Worm (Caenorhabditis elegans) whole organism, mixed stage, embryonic: ENCODE data around the gene F52E4.5.

Experiments used
- blmp-1 ChIP-seq: fragments of 150-350 bp; optimal IDR thresholded peaks from 2 replicates; lab custom pipeline; 2014; ENCODE audit warnings: missing biosample characterization, missing genetic modification characterization
- ceh-39 ChIP-seq: fragments of 150-350 bp; optimal IDR thresholded peaks from 2 replicates; lab custom pipeline; 2014; ENCODE audit warnings: missing biosample characterization, missing genetic modification characterization
- ceh-43 ChIP-seq: fragments of 200-800 bp; sonication (Bioruptor generic); optimal IDR thresholded peaks from 2 replicates; lab custom pipeline; 2018; ENCODE audit warnings: mild to moderate bottlenecking, missing genetic modification characterization, moderate library complexity, missing compliant biosample characterization
- ceh-83 ChIP-seq: fragments of 200-800 bp; sonication (Bioruptor generic); optimal IDR thresholded peaks from 2 replicates; lab custom pipeline; 2018; ENCODE audit warnings: mild to moderate bottlenecking, missing genetic modification characterization, missing compliant biosample characterization
- cnd-1 ChIP-seq: fragments of 200-800 bp; sonication (Bioruptor generic); optimal IDR thresholded peaks from 2 replicates; lab custom pipeline; 2018; ENCODE audit warnings: mild to moderate bottlenecking, missing genetic modification characterization, missing compliant biosample characterization
- drap-1 ChIP-seq: fragments of 200-800 bp; sonication (Bioruptor generic); optimal IDR thresholded peaks from 3 replicates; lab custom pipeline; 2018; ENCODE audit warnings: mild to moderate bottlenecking, missing genetic modification characterization, missing compliant biosample characterization
- elt-1 ChIP-seq: sonication (generic microtip); optimal IDR thresholded peaks from 2 replicates; lab custom pipeline; 2017; ENCODE audit warnings: missing genetic modification characterization, mild to moderate bottlenecking, missing compliant biosample characterization, antibody characterized with exemption, moderate library complexity, borderline replicate concordance; ENCODE audit not compliant: insufficient read depth
- elt-3 ChIP-seq: fragments of 150-350 bp; optimal IDR thresholded peaks from 2 replicates; lab custom pipeline; 2014; ENCODE audit warnings: missing biosample characterization, missing genetic modification characterization
- flh-1 ChIP-seq: fragments of 200-800 bp; sonication (Bioruptor generic); optimal IDR thresholded peaks from 2 replicates; lab custom pipeline; 2018; ENCODE audit warnings: mild to moderate bottlenecking, missing genetic modification characterization, moderate library complexity, missing compliant biosample characterization
- ham-2 ChIP-seq: fragments of 200-800 bp; sonication (Bioruptor generic); optimal IDR thresholded peaks from 2 replicates; lab custom pipeline; 2018; ENCODE audit warnings: mild to moderate bottlenecking, missing genetic modification characterization, missing compliant biosample characterization
- hlh-1 ChIP-seq: fragments of 150-350 bp; optimal IDR thresholded peaks from 2 replicates; lab custom pipeline; 2014; ENCODE audit warnings: missing biosample characterization, missing genetic modification reagents, missing genetic modification characterization
- lin-13 ChIP-seq: fragments of 150-350 bp; optimal IDR thresholded peaks from 2 replicates; lab custom pipeline; 2014; ENCODE audit warnings: missing biosample characterization, missing genetic modification characterization
- lin-32 ChIP-seq: fragments of 200-800 bp; sonication (Bioruptor generic); optimal IDR thresholded peaks from 2 replicates; lab custom pipeline; 2018; ENCODE audit warnings: mild to moderate bottlenecking, missing genetic modification characterization, missing compliant biosample characterization
- lsy-2 ChIP-seq: fragments of 150-350 bp; optimal IDR thresholded peaks from 2 replicates; lab custom pipeline; 2014; ENCODE audit warnings: missing biosample characterization, missing genetic modification characterization
- mab-5 ChIP-seq: fragments of 150-350 bp; optimal IDR thresholded peaks from 2 replicates; lab custom pipeline; 2014; ENCODE audit warnings: missing biosample characterization, missing genetic modification characterization
- mep-1 ChIP-seq: fragments of 150-350 bp; optimal IDR thresholded peaks from 2 replicates; lab custom pipeline; 2017; ENCODE audit warnings: missing biosample characterization, missing genetic modification reagents, missing genetic modification characterization, inconsistent platforms
- mls-2 ChIP-seq: sonication (generic microtip); optimal IDR thresholded peaks from 2 replicates; lab custom pipeline; 2016; ENCODE audit warnings: mild to moderate bottlenecking, missing genetic modification characterization, moderate library complexity, missing compliant biosample characterization
- nhr-12 ChIP-seq: fragments of 150-350 bp; optimal IDR thresholded peaks from 2 replicates; lab custom pipeline; 2014; ENCODE audit warnings: missing biosample characterization, missing genetic modification characterization
- nhr-2 ChIP-seq: fragments of 150-350 bp; optimal IDR thresholded peaks from 2 replicates; lab custom pipeline; 2014; ENCODE audit warnings: missing biosample characterization, missing genetic modification characterization
- nhr-76 ChIP-seq: sonication (generic microtip); optimal IDR thresholded peaks from 2 replicates; lab custom pipeline; 2017; ENCODE audit warnings: missing biosample characterization, missing genetic modification characterization
- pha-4 ChIP-seq: fragments of 150-350 bp; optimal IDR thresholded peaks from 2 replicates; lab custom pipeline; 2018; ENCODE audit warnings: missing biosample characterization, missing genetic modification reagents, missing genetic modification characterization
- sem-2 ChIP-seq: fragments of 200-800 bp; sonication (Bioruptor generic); optimal IDR thresholded peaks from 2 replicates; lab custom pipeline; 2018; ENCODE audit warnings: mild to moderate bottlenecking, missing genetic modification characterization, missing compliant biosample characterization
- sptf-1 ChIP-seq: sonication (generic microtip); optimal IDR thresholded peaks from 2 replicates; lab custom pipeline; 2017; ENCODE audit warnings: mild to moderate bottlenecking, missing genetic modification characterization, moderate library complexity, missing compliant biosample characterization
- unc-120 ChIP-seq: sonication (generic microtip); optimal IDR thresholded peaks from 2 replicates; lab custom pipeline; 2017; ENCODE audit warnings: missing genetic modification characterization, missing compliant biosample characterization; ENCODE audit not compliant: poor library complexity, severe bottlenecking
- unc-62 ChIP-seq: fragments of 150-350 bp; optimal IDR thresholded peaks from 2 replicates; lab custom pipeline; 2014; ENCODE audit warnings: missing biosample characterization, missing genetic modification reagents, missing genetic modification characterization
- zip-8 ChIP-seq: fragments of 150-350 bp; optimal IDR thresholded peaks from 2 replicates; lab custom pipeline; 2014; ENCODE audit warnings: missing biosample characterization, missing genetic modification characterization

The F52E4.5 gene

DNA sequence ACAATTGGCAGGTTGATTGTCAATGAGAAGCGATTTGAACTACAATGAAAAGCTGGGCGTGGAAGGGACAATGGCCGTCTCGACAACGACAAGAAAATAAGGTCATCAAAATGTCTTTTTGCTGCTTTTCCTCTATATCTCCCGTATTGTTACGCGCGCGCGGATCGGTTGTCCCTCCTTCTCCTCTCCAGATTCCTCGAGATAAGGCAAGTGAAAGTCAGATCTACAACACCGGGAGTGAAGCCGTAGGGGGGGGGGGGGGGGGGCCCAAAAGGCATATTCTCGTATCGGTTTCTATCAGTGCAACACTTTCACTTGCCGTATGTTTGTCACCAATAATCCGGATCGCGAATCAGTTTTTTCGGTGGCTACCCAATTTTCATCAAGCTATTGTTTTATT lies 7.2 kb upstream of the F52E4.5 start, which contains the start of gene wrt-2:
wrt-2 (minus strand) TSS at position 46 of the 400 bp plus-strand sequence.
- TF ChIP-seq elt-1 (tag; lab: Kevin White, UChicago) (peak; percentile 64), zip-8 (no peak), blmp-1 (tag; lab: Kevin White, UChicago) (peak; percentile 51), pha-4 (tag; lab: Kevin White, UChicago) (no peak), ham-2 (GFP tag; lab: Kevin White, UChicago) (peak; percentile 78), elt-3 (tag; lab: Kevin White, UChicago) (no peak)

- TF ChIP-seq ham-2 (GFP tag; lab: Kevin White, UChicago) (no peak), lin-32 (GFP tag; lab: Kevin White, UChicago) (no peak), blmp-1 (tag; lab: Kevin White, UChicago) (no peak)
Measured at ce11 chrX:3092460-3092859, 5.3 kb upstream of the F52E4.5 start.

DNA sequence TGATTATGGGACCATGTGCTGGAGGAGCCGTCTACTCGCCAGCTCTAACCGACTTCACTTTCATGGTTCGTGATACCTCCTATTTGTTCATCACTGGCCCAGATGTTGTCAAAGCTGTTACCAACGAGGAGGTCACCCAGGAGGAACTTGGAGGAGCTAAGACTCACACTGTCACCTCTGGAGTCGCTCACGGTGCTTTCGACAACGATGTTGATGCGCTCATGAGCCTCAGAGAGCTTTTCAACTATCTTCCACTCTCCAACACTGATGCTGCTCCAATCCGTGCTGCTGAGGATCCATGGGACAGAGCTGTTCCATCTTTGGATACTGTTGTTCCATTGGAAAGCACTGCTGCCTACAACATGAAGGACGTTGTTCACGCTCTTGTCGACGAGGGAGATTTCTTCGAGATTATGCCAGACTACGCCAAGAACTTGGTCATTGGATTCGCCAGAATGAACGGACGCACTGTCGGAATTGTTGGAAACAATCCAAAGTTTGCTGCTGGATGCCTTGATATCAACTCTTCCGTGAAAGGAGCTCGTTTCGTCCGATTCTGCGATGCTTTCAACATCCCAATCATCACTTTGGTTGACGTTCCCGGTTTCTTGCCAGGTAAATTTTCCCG lies 4.1 kb upstream of the F52E4.5 start:
- TF ChIP-seq drap-1 (GFP tag; lab: Kevin White, UChicago) (no peak), lin-13 (tag; lab: Kevin White, UChicago) (no peak), ceh-43 (GFP tag; lab: Kevin White, UChicago) (no peak), unc-120 (tag; lab: Kevin White, UChicago) (no peak), mep-1 (tag; lab: Kevin White, UChicago) (no peak), unc-62 (GFP tag; lab: Kevin White, UChicago) (no peak), sptf-1 (no peak), zip-8 (no peak), lsy-2 (tag; lab: Kevin White, UChicago) (no peak), mls-2 (tag; lab: Kevin White, UChicago) (no peak), mab-5 (tag; lab: Kevin White, UChicago) (no peak), nhr-76 (no peak), ham-2 (GFP tag; lab: Kevin White, UChicago) (no peak)

ce11 chrX:3089894-3090414 lies 2.8 kb upstream of the F52E4.5 start:
- peak; percentile 41 for TF ChIP-seq hlh-1 (tag; lab: Kevin White, UChicago)
- peak; percentile 19 for TF ChIP-seq nhr-2 (tag; lab: Kevin White, UChicago)
- peak; percentile 59 for TF ChIP-seq unc-120 (tag; lab: Kevin White, UChicago)
- TF ChIP-seq unc-62 (GFP tag; lab: Kevin White, UChicago), result peak; percentile 21
- TF ChIP-seq ceh-39 (tag; lab: Kevin White, UChicago), result no peak

DNA sequence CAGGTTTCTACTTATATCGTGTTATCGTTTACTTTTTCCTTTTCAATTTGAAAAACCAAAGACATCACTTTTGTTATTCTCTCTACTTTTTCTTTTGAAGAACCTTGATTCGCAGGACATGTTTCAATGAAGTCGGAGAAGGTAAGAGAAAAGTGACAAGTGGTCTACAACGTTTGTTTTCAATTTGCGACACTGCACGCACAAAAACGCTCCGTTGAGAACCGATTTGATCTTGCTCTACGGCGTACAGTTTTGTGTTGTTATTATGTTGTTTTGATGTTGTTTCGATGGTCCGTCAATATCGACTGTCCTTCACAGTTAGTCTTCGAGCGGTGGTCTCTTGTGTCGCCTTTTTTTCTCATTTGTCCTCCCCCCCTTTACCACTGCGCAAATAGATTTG lies 2.3 kb upstream of the F52E4.5 start, which contains the start of gene pccb-1:
pccb-1 (plus strand) TSS at position 127 of the 400 bp plus-strand sequence.
- TF ChIP-seq hlh-1 (tag; lab: Kevin White, UChicago), result peak; percentile 35
- TF ChIP-seq nhr-12 (tag; lab: Kevin White, UChicago), result no peak
- no peak for TF ChIP-seq lin-32 (GFP tag; lab: Kevin White, UChicago)

DNA sequence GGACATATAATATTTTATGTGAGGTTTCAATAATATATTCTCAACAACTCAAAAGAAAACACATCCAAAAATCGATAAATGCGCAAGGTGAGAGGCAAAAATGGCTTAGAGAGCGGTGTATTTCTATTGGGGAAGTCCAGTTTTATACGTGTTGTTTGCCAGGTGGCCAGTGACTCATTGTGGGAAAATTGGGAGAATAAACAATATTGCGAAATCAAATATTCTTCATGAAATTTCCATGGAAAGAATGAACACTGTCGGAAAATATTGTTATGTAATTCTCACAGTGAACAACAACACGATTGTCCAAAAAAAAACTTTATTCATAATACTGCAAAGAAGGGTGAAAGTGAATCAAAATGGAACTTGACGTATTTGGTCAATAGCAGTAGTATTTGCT lies 502 bp upstream of the F52E4.5 start:
- TF ChIP-seq nhr-2 (tag; lab: Kevin White, UChicago) (no peak), drap-1 (GFP tag; lab: Kevin White, UChicago) (no peak), cnd-1 (tag; lab: Kevin White, UChicago) (no peak), flh-1 (GFP tag; lab: Kevin White, UChicago) (no peak), sem-2 (GFP tag; lab: Kevin White, UChicago) (no peak), lsy-2 (tag; lab: Kevin White, UChicago) (no peak), mab-5 (tag; lab: Kevin White, UChicago) (no peak), unc-120 (tag; lab: Kevin White, UChicago) (no peak), nhr-76 (no peak), sptf-1 (no peak), ceh-83 (GFP tag; lab: Kevin White, UChicago) (no peak)
